Worm (Caenorhabditis elegans): ENCODE data around the gene gstk-2.

The gstk-2 gene

ce11 chrIV:7274969-7275548, 33.0 kb upstream of the gstk-2 start:
- TF ChIP-seq nhr-84 (tag; optimal IDR thresholded peaks at IDR 0.05) (no peak), ceh-88 (GFP tag; IDR thresholded peaks at IDR 0.05) (no peak), fos-1 (tag; optimal IDR thresholded peaks at IDR 0.05) (no peak), mab-9 (GFP tag; IDR thresholded peaks at IDR 0.05) (no peak), fkh-10 (GFP tag; optimal IDR thresholded peaks at IDR 0.05) (no peak), jun-1 (tag; optimal IDR thresholded peaks at IDR 0.05) (no peak), nhr-237 (tag; optimal IDR thresholded peaks at IDR 0.05) (no peak), elt-3 (tag; optimal IDR thresholded peaks at IDR 0.05) (no peak), Y116A8C.19 (tag; optimal IDR thresholded peaks at IDR 0.05; ENCODE audit: borderline replicate concordance) (no peak), nhr-90 (tag; optimal IDR thresholded peaks at IDR 0.05; ENCODE audit: poor library complexity) (peak; percentile 18), pag-3 (tag; optimal IDR thresholded peaks at IDR 0.05; ENCODE audit: borderline replicate concordance, insufficient read depth) (no peak), unc-98 (GFP tag; IDR thresholded peaks at IDR 0.05) (no peak), mdl-1 (tag; optimal IDR thresholded peaks at IDR 0.05) (no peak), elt-2 (tag; optimal IDR thresholded peaks at IDR 0.05) (peak; percentile 3), lsy-2 (tag; optimal IDR thresholded peaks at IDR 0.05) (no peak), ceh-90 (tag; optimal IDR thresholded peaks at IDR 0.05) (no peak), nhr-47 (tag; optimal IDR thresholded peaks at IDR 0.05) (peak; percentile 11), lin-15B (tag; optimal IDR thresholded peaks at IDR 0.05) (no peak), zag-1 (tag; optimal IDR thresholded peaks at IDR 0.05) (no peak), pqm-1 (tag; optimal IDR thresholded peaks at IDR 0.05) (no peak), fkh-8 (tag; optimal IDR thresholded peaks at IDR 0.05) (no peak), C34B4.2 (tag; optimal IDR thresholded peaks at IDR 0.05) (no peak), rnt-1 (tag; optimal IDR thresholded peaks at IDR 0.05) (no peak), efl-3 (GFP tag; optimal IDR thresholded peaks at IDR 0.05) (no peak), dpl-1 (GFP tag; optimal IDR thresholded peaks at IDR 0.05) (no peak), lin-39 (tag; optimal IDR thresholded peaks at IDR 0.05) (no peak), ceh-8 (GFP tag; optimal IDR thresholded peaks at IDR 0.05) (no peak), lir-3 (tag; optimal IDR thresholded peaks at IDR 0.05; ENCODE audit: poor library complexity) (no peak), nhr-12 (tag; optimal IDR thresholded peaks at IDR 0.05) (no peak), dsc-1 (tag; optimal IDR thresholded peaks at IDR 0.05) (no peak), C04F5.9 (tag; optimal IDR thresholded peaks at IDR 0.05) (no peak), sptf-1 (tag; optimal IDR thresholded peaks at IDR 0.05) (no peak), snu-23 (GFP tag; optimal IDR thresholded peaks at IDR 0.05) (peak; percentile 27), nhr-20 (tag; optimal IDR thresholded peaks at IDR 0.05) (peak; percentile 2), efl-1 (optimal IDR thresholded peaks at IDR 0.05) (no peak), efl-1 (GFP tag; optimal IDR thresholded peaks at IDR 0.05 in 1 of 2) (peak in 1 of 2 experiments; percentile 8), skn-1 (tag; optimal IDR thresholded peaks at IDR 0.05) (no peak), lin-14 (GFP tag; optimal IDR thresholded peaks at IDR 0.05) (peak; percentile 43), unc-130 (tag; optimal IDR thresholded peaks at IDR 0.05) (no peak), pax-3 (tag; optimal IDR thresholded peaks at IDR 0.05) (no peak)

DNA sequence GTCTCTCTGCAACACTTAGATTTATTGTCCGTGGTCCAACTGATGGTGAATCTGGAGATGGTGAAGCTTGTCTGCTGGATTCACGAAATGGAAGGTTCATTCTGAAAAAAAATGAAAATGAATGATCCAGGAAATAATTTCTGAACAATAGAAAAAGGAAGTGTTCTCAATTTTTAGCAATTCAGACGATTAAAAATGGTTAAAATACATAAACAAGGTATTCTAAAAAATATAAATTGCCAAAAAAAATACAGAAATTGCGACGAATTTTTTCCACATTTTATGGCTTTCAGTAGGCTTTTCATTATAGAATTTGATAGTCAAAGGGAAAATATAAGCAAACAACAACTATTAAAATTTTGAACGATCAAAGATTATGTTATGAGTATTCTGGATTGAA, 21.1 kb upstream of the gstk-2 start, which contains the start of gene glb-2:
Gene glb-2, minus strand, starts transcription at position 101 of the 400 bp plus-strand sequence.
- TF ChIP-seq fkh-8 (tag; optimal IDR thresholded peaks at IDR 0.05) = no peak
- no peak for TF ChIP-seq aly-2 (tag; optimal IDR thresholded peaks at IDR 0.05)
- no peak for TF ChIP-seq unc-30 (tag; optimal IDR thresholded peaks at IDR 0.05)
- no peak for TF ChIP-seq hlh-17 (GFP tag; optimal IDR thresholded peaks at IDR 0.05; ENCODE audit: borderline replicate concordance)
- no peak for TF ChIP-seq C04F5.9 (tag; optimal IDR thresholded peaks at IDR 0.05)
